Fruit fly (Drosophila melanogaster): ENCODE measurements around the gene Hers.
A peak's percentile ranks its signal among the peaks of the same experiment; 100 is the strongest.

Hers gene

dm6 chrX:19886936-19887934 is 21.3 kb downstream of the Hers start (continued):
- TF ChIP-seq CG10543 (GFP tag; optimal IDR thresholded peaks at IDR 0.05) (peak; percentile 83), Med (GFP tag) (peak; percentile 67), lilli (GFP tag; optimal IDR thresholded peaks at IDR 0.05) (no peak), Oaz (GFP tag; IDR thresholded peaks at IDR 0.05) (no peak), Ssrp (tag; optimal IDR thresholded peaks at IDR 0.05) (no peak), CG16863 (GFP tag; optimal IDR thresholded peaks at IDR 0.05) (no peak), dpn (GFP tag; optimal IDR thresholded peaks at IDR 0.05) (no peak), CG7786 (GFP tag; optimal IDR thresholded peaks at IDR 0.05) (no peak), PHDP (tag; optimal IDR thresholded peaks at IDR 0.05) (no peak), croc (GFP tag; conservative IDR thresholded peaks at IDR 0.05) (no peak), Dfd (GFP tag; optimal IDR thresholded peaks at IDR 0.05) (no peak), sens-2 (GFP tag; IDR thresholded peaks at IDR 0.05) (no peak), Lim3 (GFP tag; IDR thresholded peaks at IDR 0.05) (no peak), ind (GFP tag; optimal IDR thresholded peaks at IDR 0.05) (no peak), CkIIα-i1 (GFP tag; IDR thresholded peaks at IDR 0.05) (no peak), CG4328 (GFP tag; optimal IDR thresholded peaks at IDR 0.05) (no peak), toy (GFP tag; IDR thresholded peaks at IDR 0.05) (no peak), scrt (GFP tag; optimal IDR thresholded peaks at IDR 0.05) (peak; percentile 2), slbo (GFP tag; IDR thresholded peaks at IDR 0.05) (no peak; the same call in 1 of the 2 replicates), CG3838 (GFP tag; optimal IDR thresholded peaks at IDR 0.05) (no peak), wek (GFP tag; optimal IDR thresholded peaks at IDR 0.05) (no peak), otp (GFP tag; IDR thresholded peaks at IDR 0.05) (0 out of 3 replicates have a peak, but pooled peaks have one; percentile 5), CG16815 (GFP tag; optimal IDR thresholded peaks at IDR 0.05) (no peak), jing (GFP tag; optimal IDR thresholded peaks at IDR 0.05) (peak; percentile 57), CG14710 (tag; optimal IDR thresholded peaks at IDR 0.05) (no peak), lov (optimal IDR thresholded peaks at IDR 0.05) (no peak), lov (GFP tag; IDR thresholded peaks at IDR 0.05) (peak; percentile 22; the same call in 1 of the 3 replicates), inv (GFP tag; IDR thresholded peaks at IDR 0.05; ENCODE audit: partially characterized antibody) (peak; percentile 12; the same call in 1 of the 2 replicates), unpg (GFP tag; optimal IDR thresholded peaks at IDR 0.05) (no peak), CG1529 (GFP tag; optimal IDR thresholded peaks at IDR 0.05) (no peak), Dip3 (GFP tag; optimal IDR thresholded peaks at IDR 0.05) (no peak), Dref (GFP tag; IDR thresholded peaks at IDR 0.05) (no peak), slp2 (GFP tag; optimal IDR thresholded peaks at IDR 0.05) (no peak), CG1832 (GFP tag; optimal IDR thresholded peaks at IDR 0.05) (no peak), CG11398 (GFP tag; optimal IDR thresholded peaks at IDR 0.05) (no peak), CG32532 (GFP tag; IDR thresholded peaks at IDR 0.05) (peak; percentile 46; the same call in 1 of the 2 replicates), CG3065 (GFP tag; optimal IDR thresholded peaks at IDR 0.05) (no peak), ewg (GFP tag; optimal IDR thresholded peaks at IDR 0.05) (no peak), ase (GFP tag; IDR thresholded peaks at IDR 0.05) (no peak), ATbp (GFP tag; optimal IDR thresholded peaks at IDR 0.05) (no peak), lola (GFP tag; optimal IDR thresholded peaks at IDR 0.05) (no peak), dmrt99B (tag; optimal IDR thresholded peaks at IDR 0.05) (peak; percentile 7), Vsx1 (GFP tag; optimal IDR thresholded peaks at IDR 0.05) (no peak), CG7839 (tag; optimal IDR thresholded peaks at IDR 0.05) (no peak), Elba2 (GFP tag; optimal IDR thresholded peaks at IDR 0.05) (no peak), en (GFP tag; optimal IDR thresholded peaks at IDR 0.05) (no peak), CG2889 (GFP tag; IDR thresholded peaks at IDR 0.05) (no peak), BEAF-32 (GFP tag; optimal IDR thresholded peaks at IDR 0.05) (no peak)
